Fruit fly (Drosophila melanogaster): Measurements from ENCODE around the gene Cpr62Bc.

DNA sequence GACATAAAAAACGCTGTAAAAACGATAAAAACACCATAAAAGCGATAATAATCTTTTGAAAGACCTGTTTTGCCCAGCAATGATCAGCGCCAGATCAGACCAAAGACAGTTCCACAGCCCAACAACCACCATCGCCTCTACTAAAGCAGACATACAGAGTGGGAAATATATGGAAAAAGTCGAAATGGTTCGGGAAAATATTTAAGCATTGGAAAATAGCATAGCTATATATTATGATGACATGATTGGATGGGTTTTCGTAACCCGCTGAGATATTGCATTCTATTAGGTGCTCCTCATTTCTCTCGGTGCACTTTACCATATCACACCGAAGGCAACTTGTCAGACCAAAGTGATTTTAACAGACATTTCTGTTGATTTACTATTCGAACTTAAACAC, 33.3 kb downstream of the Cpr62Bc start:
- TF ChIP-seq EcR (GFP tag; optimal IDR thresholded peaks at IDR 0.05) = no peak
- TF ChIP-seq CG32121 (GFP tag; IDR thresholded peaks at IDR 0.05) = peak; percentile 85
- TF ChIP-seq D1 (tag; optimal IDR thresholded peaks at IDR 0.05) = no peak
- no peak for TF ChIP-seq Pif1A (GFP tag; optimal IDR thresholded peaks at IDR 0.05)
- TF ChIP-seq CG13204 (GFP tag; optimal IDR thresholded peaks at IDR 0.05) = no peak
- peak; percentile 78 for TF ChIP-seq CG8301 (tag; optimal IDR thresholded peaks at IDR 0.05)
- peak; percentile 82 for TF ChIP-seq CG12605 (GFP tag; IDR thresholded peaks at IDR 0.05)

Measured in whole organism, pupa.